Fruit fly (Drosophila melanogaster) whole organism, adult: ENCODE results near the gene CG9184.

ENCODE experiments used
- CG11617 ChIP-seq: fragments of 200-800 bp; sonication (Bioruptor generic); optimal IDR thresholded peaks from 2 replicates; lab custom pipeline; 2017; ENCODE audit warnings: mild to moderate bottlenecking, missing biosample characterization, missing genetic modification reagents, missing genetic modification characterization
- CG1620 ChIP-seq: fragments of 200-800 bp; sonication (Bioruptor generic); optimal IDR thresholded peaks from 2 replicates; lab custom pipeline; 2016; ENCODE audit warnings: missing biosample characterization, missing genetic modification characterization
- CG33017 ChIP-seq: fragments of 200-800 bp; sonication (Bioruptor generic); optimal IDR thresholded peaks from 2 replicates; lab custom pipeline; 2018; ENCODE audit warnings: missing biosample characterization, mild to moderate bottlenecking, missing genetic modification characterization, moderate library complexity
- CG7045 ChIP-seq: fragments of 200-800 bp; sonication (Bioruptor generic); optimal IDR thresholded peaks from 2 replicates; lab custom pipeline; 2017; ENCODE audit warnings: missing biosample characterization, mild to moderate bottlenecking, missing genetic modification characterization
- Clk ChIP-seq: fragments of 200-800 bp; sonication (Bioruptor generic); optimal IDR thresholded peaks from 2 replicates; lab custom pipeline; 2017; ENCODE audit warnings: missing biosample characterization, missing genetic modification characterization
- Hr96 ChIP-seq: fragments of 200-800 bp; sonication (Bioruptor generic); optimal IDR thresholded peaks from 2 replicates; lab custom pipeline; 2016; ENCODE audit warnings: missing biosample characterization, missing genetic modification characterization
- cic ChIP-seq: fragments of 200-800 bp; sonication (Bioruptor generic); optimal IDR thresholded peaks from 2 replicates; lab custom pipeline; 2017; ENCODE audit warnings: missing biosample characterization, mild to moderate bottlenecking, missing genetic modification characterization, moderate library complexity
- cnc ChIP-seq, 2 experiments: fragments of >200 bp; optimal IDR thresholded peaks; 2 replicates each; lab custom pipeline; 2017
- kay ChIP-seq: fragments of 200-800 bp; sonication (Bioruptor generic); peaks from one replicate; lab custom pipeline; 2016; ENCODE audit warnings: missing biosample characterization, missing genetic modification characterization, borderline replicate concordance
- ovo ChIP-seq: fragments of 200-800 bp; sonication (Bioruptor generic); optimal IDR thresholded peaks from 2 replicates; lab custom pipeline; 2016; ENCODE audit warnings: missing biosample characterization, missing genetic modification characterization
- pad ChIP-seq: fragments of 200-800 bp; sonication (Bioruptor generic); optimal IDR thresholded peaks from 3 replicates; lab custom pipeline; 2017; ENCODE audit warnings: missing biosample characterization, missing genetic modification characterization, mild to moderate bottlenecking, moderate library complexity, missing genetic modification reagents
- toe ChIP-seq: fragments of 200-800 bp; sonication (Bioruptor generic); optimal IDR thresholded peaks from 2 replicates; lab custom pipeline; 2016; ENCODE audit warnings: missing biosample characterization, missing genetic modification characterization

DNA sequence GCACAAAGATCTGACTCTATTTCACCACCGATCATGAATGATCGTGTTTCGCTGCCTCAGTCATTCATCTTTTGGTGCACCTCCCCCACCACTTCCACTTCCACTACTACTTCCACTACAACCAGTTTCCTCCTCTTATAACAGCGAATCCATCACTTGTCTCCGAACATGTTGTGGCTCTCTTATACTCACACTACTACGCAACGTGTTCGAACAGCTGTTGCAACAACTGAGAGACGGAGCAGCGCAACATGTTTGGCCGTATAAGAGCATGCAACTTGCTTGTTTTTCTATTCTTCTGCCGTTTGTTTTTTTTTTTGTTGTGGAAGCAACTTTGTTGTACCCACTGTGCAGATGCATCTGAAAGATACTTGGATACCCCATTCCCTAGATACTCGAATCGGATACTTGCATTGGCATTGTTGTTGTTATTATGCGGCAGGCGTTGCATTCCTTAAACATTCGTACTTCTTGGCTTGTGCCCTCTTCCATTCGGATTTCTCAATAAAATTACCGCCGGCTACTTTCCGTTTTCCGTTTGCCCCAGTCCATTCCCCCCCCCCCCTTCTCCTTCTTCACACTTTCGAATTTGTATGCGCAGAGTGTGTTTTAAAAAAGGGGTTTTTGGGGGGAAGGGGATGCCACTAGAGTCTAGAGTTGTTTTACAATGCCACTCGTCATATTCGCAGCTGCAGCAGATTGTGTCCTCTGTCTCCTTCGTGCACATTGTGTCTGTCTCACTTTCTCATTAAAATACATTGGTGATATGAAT lies 44.5 kb upstream of the CG9184 start:
- TF ChIP-seq CG11617 (GFP tag; lab: Kevin White, UChicago), result no peak
- TF ChIP-seq CG7045 (GFP tag; lab: Kevin White, UChicago), result no peak
- peak; percentile 6 for TF ChIP-seq cic (GFP tag; lab: Kevin White, UChicago)
- TF ChIP-seq cnc (optimal IDR thresholded peaks at IDR 0.05; lab: Kevin White, UChicago), result no peak
- no peak for TF ChIP-seq CG1620 (GFP tag; lab: Kevin White, UChicago)
- TF ChIP-seq pad (GFP tag; lab: Kevin White, UChicago), result no peak
- no peak for TF ChIP-seq Clk (GFP tag; lab: Kevin White, UChicago)
- no peak for TF ChIP-seq CG33017
- TF ChIP-seq kay (GFP tag; lab: Kevin White, UChicago), result no peak
- no peak for TF ChIP-seq Hr96 (GFP tag; lab: Kevin White, UChicago)
- no peak for TF ChIP-seq toe (GFP tag; lab: Kevin White, UChicago)
- no peak for TF ChIP-seq ovo (GFP tag; lab: Kevin White, UChicago)
